Worm (Caenorhabditis elegans) whole organism, early embryonic: ENCODE data around the gene clec-140.

Source experiments
- B0310.2 ChIP-seq: sonication (generic microtip); optimal IDR thresholded peaks from 2 replicates; lab custom pipeline; 2016; ENCODE audit warnings: mild to moderate bottlenecking, missing genetic modification characterization, missing compliant biosample characterization
- F13C5.2 ChIP-seq: sonication (generic microtip); optimal IDR thresholded peaks from 2 replicates; lab custom pipeline; 2017; ENCODE audit warnings: mild to moderate bottlenecking, missing genetic modification characterization, inconsistent platforms, missing compliant biosample characterization
- aly-1 ChIP-seq: sonication (generic microtip); optimal IDR thresholded peaks from 2 replicates; lab custom pipeline; 2016; ENCODE audit warnings: missing genetic modification characterization, missing compliant biosample characterization
- ama-1 ChIP-seq: fragments of 150-350 bp; optimal IDR thresholded peaks from 2 replicates; lab custom pipeline; 2014
- ceh-13 ChIP-seq: fragments of 200-800 bp; sonication (Bioruptor generic); optimal IDR thresholded peaks from 2 replicates; lab custom pipeline; 2018; ENCODE audit warnings: mild to moderate bottlenecking, missing genetic modification characterization, missing compliant biosample characterization
- ceh-36 ChIP-seq: sonication (generic microtip); optimal IDR thresholded peaks from 2 replicates; lab custom pipeline; 2016; ENCODE audit warnings: missing genetic modification characterization, inconsistent platforms, missing compliant biosample characterization
- ets-7 ChIP-seq: sonication (generic microtip); optimal IDR thresholded peaks from 2 replicates; lab custom pipeline; 2016; ENCODE audit warnings: missing genotype, missing genetic modification characterization, missing compliant biosample characterization
- flt-1 ChIP-seq: fragments of 200-800 bp; sonication (Bioruptor generic); IDR thresholded peaks from 2 replicates; pipeline ENCODE4 v1.3.6; 2022; ENCODE audit warnings: missing genetic modification characterization, missing compliant biosample characterization
- hmbx-1 ChIP-seq: sonication (generic microtip); optimal IDR thresholded peaks from 2 replicates; lab custom pipeline; 2016; ENCODE audit warnings: mild to moderate bottlenecking, missing genetic modification characterization, missing compliant biosample characterization
- hmg-4 ChIP-seq: fragments of 200-800 bp; sonication (Bioruptor generic); optimal IDR thresholded peaks from 2 replicates; lab custom pipeline; 2018; ENCODE audit warnings: mild to moderate bottlenecking, missing genetic modification characterization, missing compliant biosample characterization
- hnd-1 ChIP-seq: sonication (generic microtip); optimal IDR thresholded peaks from 2 replicates; lab custom pipeline; 2016; ENCODE audit warnings: missing genetic modification characterization, missing compliant biosample characterization
- pes-1 ChIP-seq: fragments of 200-800 bp; sonication (Bioruptor generic); IDR thresholded peaks from 2 replicates; pipeline ENCODE4 v1.3.6; 2022; ENCODE audit warnings: missing genetic modification reagents, missing genetic modification characterization, missing compliant biosample characterization
- scrt-1 ChIP-seq: fragments of 200-800 bp; sonication (Bioruptor generic); IDR thresholded peaks from 2 replicates; pipeline ENCODE4 v1.3.6; 2022; ENCODE audit warnings: missing genetic modification characterization, missing compliant biosample characterization
- sea-1 ChIP-seq: fragments of 200-800 bp; sonication (Bioruptor generic); conservative IDR thresholded peaks from 2 replicates; pipeline ENCODE4 v1.3.6; 2022; ENCODE audit warnings: missing genetic modification characterization, missing compliant biosample characterization
- tbx-11 ChIP-seq: fragments of 200-800 bp; sonication (Bioruptor generic); IDR thresholded peaks from 2 replicates; pipeline ENCODE4 v1.3.6; 2022; ENCODE audit warnings: missing genetic modification characterization, missing compliant biosample characterization
- tbx-37 ChIP-seq: fragments of 200-800 bp; sonication (Bioruptor generic); conservative IDR thresholded peaks from 2 replicates; pipeline ENCODE4 v1.3.6; 2022; ENCODE audit warnings: missing genetic modification reagents, missing genetic modification characterization, missing compliant biosample characterization
- tra-4 ChIP-seq: sonication (generic microtip); optimal IDR thresholded peaks from 2 replicates; lab custom pipeline; 2017; ENCODE audit warnings: missing genetic modification characterization, missing compliant biosample characterization

The clec-140 gene

ce11 chrII:4671692-4672091 lies 1.2 kb upstream of the clec-140 start, which contains the start of gene T05A7.6:
T05A7.6 (minus strand) TSS chrII:4671792.
- TF ChIP-seq ceh-13 = no peak
- TF ChIP-seq hnd-1 (tag; lab: Kevin White, UChicago) = no peak
- TF ChIP-seq pes-1 = no peak
- no peak for TF ChIP-seq tra-4 (tag; lab: Kevin White, UChicago)
- TF ChIP-seq sea-1 (GFP tag; lab: Robert Waterston, UW) = no peak
- TF ChIP-seq scrt-1 (GFP tag; lab: Robert Waterston, UW) = no peak
- no peak for TF ChIP-seq tbx-11 (GFP tag; lab: Robert Waterston, UW)
- TF ChIP-seq ama-1 (lab: Kevin White, UChicago) = no peak
- no peak for TF ChIP-seq aly-1 (tag; lab: Kevin White, UChicago)
- no peak for TF ChIP-seq B0310.2 (tag; lab: Kevin White, UChicago)

DNA sequence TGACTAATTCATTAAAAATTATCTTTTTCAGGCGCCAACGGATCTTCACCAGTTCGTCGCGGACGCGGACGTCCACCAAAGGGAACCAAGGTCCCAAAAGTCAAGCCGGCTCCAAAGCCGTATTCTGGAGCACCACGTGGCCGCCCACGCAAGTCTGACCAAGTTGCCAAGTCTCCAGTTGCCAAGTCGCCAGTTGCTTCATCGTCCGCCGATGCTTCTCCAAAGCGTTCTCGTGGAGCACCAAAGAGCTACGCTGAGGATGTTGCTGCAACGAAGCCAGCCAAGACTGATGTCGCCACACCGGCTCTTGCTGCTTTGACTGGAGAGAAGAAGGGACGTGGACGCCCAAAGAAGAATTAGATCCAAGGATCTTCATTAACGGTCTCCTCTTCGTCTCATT lies 382 bp downstream of the clec-140 start:
- no peak for TF ChIP-seq flt-1 (GFP tag; lab: Robert Waterston, UW)
- no peak for TF ChIP-seq tra-4 (tag; lab: Kevin White, UChicago)
- no peak for TF ChIP-seq hnd-1 (tag; lab: Kevin White, UChicago)
- TF ChIP-seq B0310.2 (tag; lab: Kevin White, UChicago) = no peak
- no peak for TF ChIP-seq ama-1 (lab: Kevin White, UChicago)
- TF ChIP-seq aly-1 (tag; lab: Kevin White, UChicago) = no peak
- no peak for TF ChIP-seq ceh-36 (tag; lab: Kevin White, UChicago)
- no peak for TF ChIP-seq F13C5.2 (tag; lab: Kevin White, UChicago)
- no peak for TF ChIP-seq tbx-11 (GFP tag; lab: Robert Waterston, UW)
- no peak for TF ChIP-seq sea-1 (GFP tag; lab: Robert Waterston, UW)
- TF ChIP-seq hmbx-1 (tag; lab: Kevin White, UChicago) = no peak

DNA sequence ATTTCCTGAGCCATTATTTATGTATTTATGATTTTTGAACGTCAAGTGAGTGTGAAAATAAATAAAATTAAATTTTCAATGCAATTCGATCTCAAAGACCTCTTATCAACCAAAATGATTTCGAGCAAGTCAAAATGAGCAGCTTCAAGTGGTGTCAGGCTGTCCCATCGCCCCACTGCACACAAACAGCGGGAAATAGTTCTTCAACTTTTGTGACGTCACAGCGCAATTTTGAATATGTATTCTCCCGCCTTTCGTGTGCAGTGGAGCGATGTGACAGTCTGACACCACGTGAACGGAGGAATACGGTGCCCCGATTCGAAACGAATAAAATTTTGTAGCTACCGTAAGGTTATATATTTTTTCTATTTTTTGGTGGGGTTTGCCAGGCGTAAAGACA lies 810 bp downstream of the clec-140 start:
- TF ChIP-seq B0310.2 (tag; lab: Kevin White, UChicago) = no peak
- no peak for TF ChIP-seq flt-1 (GFP tag; lab: Robert Waterston, UW)
- no peak for TF ChIP-seq ama-1 (lab: Kevin White, UChicago)
- no peak for TF ChIP-seq scrt-1 (GFP tag; lab: Robert Waterston, UW)
- no peak for TF ChIP-seq ceh-36 (tag; lab: Kevin White, UChicago)
- TF ChIP-seq ets-7 (tag; lab: Kevin White, UChicago) = no peak
- no peak for TF ChIP-seq tbx-37 (GFP tag; lab: Robert Waterston, UW)
- TF ChIP-seq hnd-1 (tag; lab: Kevin White, UChicago) = no peak
- no peak for TF ChIP-seq ceh-13
- TF ChIP-seq aly-1 (tag; lab: Kevin White, UChicago) = no peak
- TF ChIP-seq tra-4 (tag; lab: Kevin White, UChicago) = no peak

DNA sequence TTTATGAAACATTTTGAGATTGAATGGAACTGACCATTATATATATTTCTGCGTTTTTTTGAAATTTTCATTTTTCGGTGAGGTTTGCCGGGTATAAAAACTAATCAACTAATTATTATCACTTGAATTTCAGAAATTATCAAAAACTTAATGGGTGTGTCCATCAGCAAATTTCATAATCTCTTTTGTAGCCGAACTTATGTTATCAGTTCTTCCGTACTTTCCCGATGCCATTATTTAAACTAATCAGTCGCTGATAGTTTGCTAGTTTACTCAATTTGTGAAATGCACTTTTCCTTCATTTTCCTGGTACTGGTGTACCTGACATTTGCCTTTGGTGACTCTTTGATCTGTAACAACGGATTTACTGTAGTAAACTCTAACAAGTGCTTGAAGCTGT lies 1.3 kb downstream of the clec-140 start:
- no peak for TF ChIP-seq B0310.2 (tag; lab: Kevin White, UChicago)

ce11 chrII:4675481-4675880 lies 2.6 kb downstream of the clec-140 start, which contains the start of gene T05A7.3:
T05A7.3 (plus strand) TSS chrII:4675781.
- no peak for TF ChIP-seq hmg-4 (GFP tag; lab: Kevin White, UChicago)
- TF ChIP-seq scrt-1 (GFP tag; lab: Robert Waterston, UW) = no peak
- TF ChIP-seq tra-4 (tag; lab: Kevin White, UChicago) = no peak
- TF ChIP-seq ama-1 (lab: Kevin White, UChicago) = no peak
- TF ChIP-seq flt-1 (GFP tag; lab: Robert Waterston, UW) = no peak
- TF ChIP-seq ets-7 (tag; lab: Kevin White, UChicago) = no peak

ce11 chrII:4676241-4676640 lies 3.4 kb downstream of the clec-140 start:
- TF ChIP-seq hnd-1 (tag; lab: Kevin White, UChicago) = no peak
- TF ChIP-seq hmbx-1 (tag; lab: Kevin White, UChicago) = no peak
- no peak for TF ChIP-seq hmg-4 (GFP tag; lab: Kevin White, UChicago)
- no peak for TF ChIP-seq ets-7 (tag; lab: Kevin White, UChicago)
- no peak for TF ChIP-seq tbx-37 (GFP tag; lab: Robert Waterston, UW)
- TF ChIP-seq pes-1 = no peak
- no peak for TF ChIP-seq ama-1 (lab: Kevin White, UChicago)
- no peak for TF ChIP-seq ceh-13
- no peak for TF ChIP-seq scrt-1 (GFP tag; lab: Robert Waterston, UW)
- no peak for TF ChIP-seq tbx-11 (GFP tag; lab: Robert Waterston, UW)
- no peak for TF ChIP-seq sea-1 (GFP tag; lab: Robert Waterston, UW)
- TF ChIP-seq tra-4 (tag; lab: Kevin White, UChicago) = no peak
- no peak for TF ChIP-seq B0310.2 (tag; lab: Kevin White, UChicago)
- no peak for TF ChIP-seq aly-1 (tag; lab: Kevin White, UChicago)
- TF ChIP-seq flt-1 (GFP tag; lab: Robert Waterston, UW) = no peak
- TF ChIP-seq ceh-36 (tag; lab: Kevin White, UChicago) = no peak
- TF ChIP-seq F13C5.2 (tag; lab: Kevin White, UChicago) = no peak

- TF ChIP-seq hmbx-1 (tag; lab: Kevin White, UChicago) (no peak), hmg-4 (GFP tag; lab: Kevin White, UChicago) (no peak), F13C5.2 (tag; lab: Kevin White, UChicago) (no peak), sea-1 (GFP tag; lab: Robert Waterston, UW) (no peak), aly-1 (tag; lab: Kevin White, UChicago) (no peak), pes-1 (no peak), B0310.2 (tag; lab: Kevin White, UChicago) (no peak), ceh-36 (tag; lab: Kevin White, UChicago) (no peak), ama-1 (lab: Kevin White, UChicago) (no peak), ets-7 (tag; lab: Kevin White, UChicago) (no peak), flt-1 (GFP tag; lab: Robert Waterston, UW) (no peak), tbx-11 (GFP tag; lab: Robert Waterston, UW) (no peak), tbx-37 (GFP tag; lab: Robert Waterston, UW) (no peak), tra-4 (tag; lab: Kevin White, UChicago) (no peak), ceh-13 (no peak), hnd-1 (tag; lab: Kevin White, UChicago) (no peak)
Observed at ce11 chrII:4677916-4678315, 5.1 kb downstream of the clec-140 start, which contains the start of gene T05A7.1. T05A7.1 (plus strand) TSS chrII:4678216.
